Fruit fly (Drosophila melanogaster): Measurements from ENCODE around the gene Gad1.

The Gad1 gene

DNA sequence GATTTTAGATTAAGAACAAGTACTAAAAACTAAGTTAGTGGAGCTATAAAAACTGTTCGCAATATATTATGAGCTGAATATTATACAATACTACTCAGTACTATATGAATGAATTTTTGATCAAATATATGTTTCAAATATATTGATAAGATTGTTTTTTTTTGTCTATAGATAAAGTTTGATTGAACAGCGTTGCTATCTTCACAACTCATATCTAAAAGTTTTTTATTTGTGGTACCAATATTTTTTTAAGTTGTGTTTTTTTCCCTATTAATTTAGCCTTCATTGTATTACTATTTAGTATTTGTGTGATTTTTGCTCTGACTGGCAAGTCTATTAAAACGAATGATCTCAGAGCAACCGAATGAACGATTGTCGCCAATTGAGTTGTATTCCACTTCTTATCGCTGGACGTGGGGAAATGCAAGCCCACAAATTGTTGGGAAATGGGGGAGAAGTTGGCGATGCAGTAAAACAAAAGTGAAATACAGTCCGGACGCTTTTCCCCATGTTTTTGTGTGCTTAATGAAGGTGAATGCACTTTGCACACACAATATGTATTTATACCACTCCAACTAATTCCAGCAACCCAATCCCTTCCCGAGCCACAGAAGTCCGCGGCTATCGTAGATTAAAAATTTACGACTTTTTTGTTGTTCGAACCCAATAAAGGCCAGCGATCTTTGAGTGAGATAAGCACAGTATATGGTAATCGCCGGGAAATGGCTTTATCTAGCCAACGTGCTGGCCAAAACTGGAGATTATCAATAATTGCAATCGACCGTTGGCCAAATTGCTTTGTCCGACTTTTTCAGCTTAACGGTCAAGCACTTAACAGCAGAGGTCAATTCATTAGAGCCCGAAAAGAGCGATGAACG lies 28.2 kb upstream of the Gad1 start:
- peak; percentile 45 for TF ChIP-seq CG17801 (GFP tag; optimal IDR thresholded peaks at IDR 0.05; ENCODE audit: partially characterized antibody)

DNA sequence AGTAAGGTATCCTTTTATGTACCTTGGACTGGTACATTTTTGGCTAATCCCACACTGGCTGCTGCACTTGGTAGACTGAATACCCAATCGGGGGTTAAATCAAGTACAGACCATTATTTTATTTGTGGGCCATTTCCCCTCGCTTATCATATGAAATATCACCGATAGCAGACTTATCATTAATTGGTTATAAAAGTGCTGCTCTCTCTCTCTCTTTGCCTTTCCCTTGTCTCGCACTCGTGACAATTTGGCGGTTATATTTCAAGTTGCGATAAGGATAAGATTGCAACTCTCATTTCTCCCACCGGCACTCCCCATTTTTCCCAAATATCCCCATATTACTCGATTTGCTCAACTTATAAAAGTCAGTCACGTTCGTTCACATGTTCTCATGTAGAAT lies 27.2 kb upstream of the Gad1 start:
- no peak for TF ChIP-seq CG17801 (GFP tag; optimal IDR thresholded peaks at IDR 0.05; ENCODE audit: partially characterized antibody)

- no peak for TF ChIP-seq CG17801 (GFP tag; optimal IDR thresholded peaks at IDR 0.05; ENCODE audit: partially characterized antibody)
Measured at dm6 chr3L:4115107-4115506, 26.6 kb upstream of the Gad1 start.

- TF ChIP-seq CG17801 (GFP tag; optimal IDR thresholded peaks at IDR 0.05; ENCODE audit: partially characterized antibody) = no peak
Measured at dm6 chr3L:4113998-4114397, 25.5 kb upstream of the Gad1 start.

dm6 chr3L:4110212-4110611 lies 21.7 kb upstream of the Gad1 start:
- TF ChIP-seq CG17801 (GFP tag; optimal IDR thresholded peaks at IDR 0.05; ENCODE audit: partially characterized antibody) = no peak

dm6 chr3L:4108844-4109494 lies 20.4 kb upstream of the Gad1 start:
- peak; percentile 22 for TF ChIP-seq CG17801 (GFP tag; optimal IDR thresholded peaks at IDR 0.05; ENCODE audit: partially characterized antibody)

DNA sequence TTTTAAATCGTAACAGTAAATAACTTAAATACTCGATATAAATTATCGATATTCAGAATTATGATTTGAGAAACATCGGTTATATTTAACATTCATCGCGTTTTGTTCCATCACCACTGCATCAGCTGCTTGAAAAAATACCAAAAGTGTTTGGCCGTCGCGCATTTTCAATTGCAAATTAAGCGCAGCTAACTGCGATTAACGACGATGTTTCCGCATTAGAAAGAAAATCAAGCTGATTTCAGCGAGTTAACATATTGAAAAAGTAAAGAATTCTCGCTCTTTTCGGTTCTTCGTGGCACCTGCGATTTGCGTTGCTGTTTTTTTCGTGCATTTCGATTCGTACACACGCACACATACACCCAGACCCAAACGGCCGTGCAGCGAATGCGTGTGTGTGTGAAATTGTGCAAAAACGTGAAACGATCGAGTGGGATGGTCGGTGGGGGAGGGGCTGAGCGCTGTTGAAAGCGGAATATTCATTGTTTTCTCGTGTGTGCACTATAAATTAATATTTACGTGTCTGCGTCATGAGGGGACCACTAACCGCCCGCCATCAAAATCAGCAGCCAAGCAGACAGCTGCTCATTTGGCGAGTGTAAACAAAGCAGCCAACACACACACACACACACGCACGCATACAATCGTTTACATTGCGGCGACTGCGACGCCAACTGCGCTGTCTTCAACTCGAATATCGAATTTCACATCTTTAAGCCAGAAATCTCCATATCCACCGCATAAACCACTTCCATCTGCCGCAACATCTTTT lies 19.7 kb upstream of the Gad1 start, which contains the start of gene Ack:
Ack (plus strand) TSS at position 115 of the 772 bp plus-strand sequence.
- no peak for TF ChIP-seq CG17801 (GFP tag; optimal IDR thresholded peaks at IDR 0.05; ENCODE audit: partially characterized antibody)

- no peak for TF ChIP-seq CG17801 (GFP tag; optimal IDR thresholded peaks at IDR 0.05; ENCODE audit: partially characterized antibody)
Measured at dm6 chr3L:4107120-4107519, 18.6 kb upstream of the Gad1 start.

DNA sequence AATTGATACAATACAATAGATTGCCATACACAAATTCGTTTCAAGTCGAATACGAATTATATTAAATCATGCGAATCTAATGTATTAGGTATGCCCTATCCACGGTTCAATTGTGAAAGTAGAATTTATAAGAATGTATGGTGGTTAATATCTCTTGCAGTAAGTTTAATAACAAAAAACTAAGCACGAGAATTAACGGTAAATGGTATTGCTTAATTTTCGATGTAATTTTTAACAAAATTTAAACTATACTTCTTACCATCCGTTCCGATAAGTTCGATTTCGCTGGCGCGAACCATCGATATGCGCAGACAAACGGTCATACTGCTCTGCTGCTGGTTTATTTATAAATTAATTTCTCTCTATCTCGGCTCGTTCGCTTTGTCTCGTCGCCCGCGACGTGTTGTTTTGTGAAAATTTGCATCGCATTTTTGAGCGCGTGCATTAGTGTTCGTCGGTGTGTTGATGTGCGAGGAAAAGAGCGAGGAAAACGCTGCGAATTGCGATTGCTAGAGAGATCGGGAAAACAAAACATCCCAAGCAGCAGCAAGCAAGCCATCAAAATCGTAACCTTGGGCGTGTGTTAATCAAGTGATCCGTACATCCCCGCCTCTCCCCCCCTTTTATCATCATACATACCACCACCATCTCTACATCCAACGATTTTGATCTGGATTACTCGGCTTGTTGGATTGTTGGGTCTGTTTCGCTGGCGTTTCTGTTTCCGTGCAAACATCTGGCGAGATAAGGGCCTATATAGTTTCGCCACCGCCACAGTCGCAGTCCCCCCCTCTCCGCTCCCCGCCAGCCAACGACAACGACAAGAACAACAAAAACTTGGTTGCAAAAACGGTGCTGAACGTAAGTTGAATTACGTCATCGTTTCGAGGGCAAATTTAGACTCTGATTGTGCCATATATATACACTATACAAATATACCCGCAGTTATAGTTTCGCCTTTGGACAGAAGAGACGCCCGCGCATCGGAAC lies 15.0 kb upstream of the Gad1 start, which contains the start of gene Fit1:
Fit1 (plus strand) TSS at position 307 of the 990 bp plus-strand sequence.
- peak; percentile 35 for TF ChIP-seq CG17801 (GFP tag; optimal IDR thresholded peaks at IDR 0.05; ENCODE audit: partially characterized antibody)

DNA sequence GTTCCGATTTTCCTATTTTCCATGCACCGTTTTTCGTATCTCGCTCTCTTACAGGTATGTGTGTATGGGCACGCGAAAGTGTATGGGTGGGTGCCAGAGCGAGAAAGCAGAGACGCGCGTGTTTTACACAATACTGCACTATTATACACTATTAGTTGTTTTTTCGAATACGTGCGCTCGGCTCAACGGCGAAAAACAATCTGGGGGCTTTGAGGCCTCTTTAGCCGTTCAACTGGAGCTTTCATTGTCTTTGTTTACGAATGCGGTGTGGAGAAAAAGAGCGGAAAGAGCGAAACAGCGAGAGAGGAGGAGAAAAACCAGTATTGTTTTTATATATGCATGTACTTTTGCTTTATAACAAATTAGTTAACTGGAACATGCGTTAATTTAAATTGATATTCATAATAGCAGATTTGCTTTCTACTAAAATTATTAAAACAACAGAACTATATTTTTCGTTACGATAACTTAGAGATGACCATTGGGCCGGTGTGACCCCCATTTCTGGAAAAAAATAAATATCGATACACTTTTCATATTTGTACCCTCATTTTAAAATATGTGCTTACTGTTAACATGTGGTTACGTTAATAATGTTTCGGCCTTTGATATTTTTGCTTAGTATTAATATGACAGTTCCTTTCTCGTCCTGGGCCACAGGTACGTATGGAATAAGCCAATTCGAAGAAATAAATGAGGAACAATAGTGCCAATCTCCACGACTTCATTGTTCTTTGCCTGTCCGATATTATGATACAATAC lies 14.1 kb upstream of the Gad1 start, which contains the start of gene CG14995:
CG14995 (minus strand) TSS at position 761 of the 762 bp plus-strand sequence.
- TF ChIP-seq CG17801 (GFP tag; optimal IDR thresholded peaks at IDR 0.05; ENCODE audit: partially characterized antibody) = peak; percentile 72

DNA sequence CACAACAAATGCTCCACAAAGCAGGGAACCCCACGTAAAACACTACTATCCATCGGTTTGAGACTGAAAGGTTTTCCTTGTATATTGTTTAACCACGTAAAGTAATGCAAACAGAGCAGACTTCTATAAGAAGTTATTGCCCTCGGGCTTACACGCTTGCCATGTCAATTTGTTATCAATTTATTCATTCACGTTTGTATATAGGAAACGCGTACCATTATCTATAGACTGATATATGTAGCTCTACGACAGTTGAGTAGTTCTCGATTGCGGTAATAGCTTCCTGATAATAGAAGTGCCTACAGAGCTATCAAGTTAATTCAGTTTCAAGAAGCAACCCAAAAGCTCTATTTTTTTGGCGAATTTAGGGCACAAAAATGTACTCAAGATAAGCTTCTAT lies 10.7 kb upstream of the Gad1 start:
- no peak for TF ChIP-seq CG17801 (GFP tag; optimal IDR thresholded peaks at IDR 0.05; ENCODE audit: partially characterized antibody)

DNA sequence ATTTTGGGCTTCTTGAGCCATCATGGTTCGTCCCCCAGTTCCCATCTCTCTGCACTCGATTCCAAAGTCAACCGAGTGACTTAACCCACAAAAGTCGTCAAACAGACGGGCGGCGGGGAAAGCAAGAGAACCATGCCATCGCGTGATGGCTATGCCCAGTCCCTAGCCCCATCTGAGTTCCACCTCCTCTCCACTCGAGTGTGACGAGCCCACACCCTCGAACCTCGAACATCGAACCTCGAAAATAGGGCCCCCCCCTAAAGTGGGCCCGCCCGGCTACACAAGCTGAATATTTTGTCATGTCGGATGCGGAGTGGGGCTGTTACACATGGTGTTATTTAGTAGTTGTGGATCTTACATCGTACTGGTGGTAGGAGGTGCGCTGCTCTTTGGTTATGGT lies 8.0 kb upstream of the Gad1 start:
- no peak for TF ChIP-seq CG17801 (GFP tag; optimal IDR thresholded peaks at IDR 0.05; ENCODE audit: partially characterized antibody)

DNA sequence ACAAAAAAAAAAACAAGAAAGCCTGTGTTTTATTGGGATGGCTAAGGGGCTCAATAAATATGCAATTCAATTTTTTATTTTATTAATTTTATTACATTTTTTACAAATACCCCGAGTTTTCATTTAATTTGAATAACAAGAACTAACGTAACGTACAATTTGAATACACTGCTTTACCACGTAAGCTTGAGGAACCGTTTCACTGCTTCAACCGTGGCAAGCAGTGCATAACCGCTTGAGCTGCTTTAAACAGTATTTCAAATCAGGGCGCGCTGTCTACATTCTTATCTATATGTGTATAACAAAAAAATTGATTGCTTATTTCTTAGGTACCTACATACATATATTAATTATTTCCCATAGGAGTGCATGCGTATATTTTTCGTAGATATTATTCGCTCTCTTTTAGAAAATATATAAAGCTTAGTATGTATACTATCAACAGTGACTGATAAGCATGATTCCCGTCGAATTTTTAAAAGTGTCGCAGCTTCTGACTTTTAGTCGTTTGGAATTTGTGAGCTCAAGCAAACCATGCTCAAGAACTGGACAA lies 4.2 kb upstream of the Gad1 start, which contains the start of gene CG14990:
CG14990 (plus strand) TSS at position 503 of the 553 bp plus-strand sequence.
- TF ChIP-seq CG17801 (GFP tag; optimal IDR thresholded peaks at IDR 0.05; ENCODE audit: partially characterized antibody) = no peak

Measured in ovary, adult (tissue).